Fruit fly (Drosophila melanogaster) whole organism, embryonic: ENCODE measurements around the gene IntS14.

Source experiments
- Ada2b ChIP-seq: fragments of 200-800 bp; sonication (Bioruptor generic); IDR thresholded peaks from 2 replicates; pipeline ENCODE4 v1.3.6; 2022; ENCODE audit warnings: missing biosample characterization, missing genetic modification characterization
- BtbVII ChIP-seq: fragments of 200-800 bp; sonication (Bioruptor generic); optimal IDR thresholded peaks from 3 replicates; lab custom pipeline; 2017; ENCODE audit warnings: missing biosample characterization, mild to moderate bottlenecking, missing genetic modification characterization
- CG11093 ChIP-seq: fragments of 200-800 bp; sonication (Bioruptor generic); IDR thresholded peaks from 3 replicates; pipeline ENCODE4 v1.3.6; 2022; ENCODE audit warnings: missing biosample characterization, missing genetic modification characterization
- CG11456 ChIP-seq: fragments of 200-800 bp; sonication (Bioruptor generic); IDR thresholded peaks from 3 replicates; pipeline ENCODE4 v1.3.6; 2022; ENCODE audit warnings: missing biosample characterization, missing genetic modification characterization
- CG14667 ChIP-seq: fragments of 200-800 bp; sonication (Bioruptor generic); IDR thresholded peaks from 2 replicates; pipeline ENCODE4 v1.3.6; 2022; ENCODE audit warnings: missing biosample characterization, missing genetic modification characterization
- CG15696 ChIP-seq: fragments of 200-800 bp; sonication (Bioruptor generic); optimal IDR thresholded peaks from 2 replicates; lab custom pipeline; 2019; ENCODE audit warnings: missing biosample characterization, mild to moderate bottlenecking, missing genetic modification characterization, moderate library complexity
- CG17328 ChIP-seq: fragments of 200-800 bp; sonication (Bioruptor generic); IDR thresholded peaks from 2 replicates; pipeline ENCODE4 v1.3.6; 2022; ENCODE audit warnings: missing biosample characterization, missing genetic modification characterization
- CG17361 ChIP-seq: fragments of 200-800 bp; sonication (Bioruptor generic); IDR thresholded peaks from 3 replicates; pipeline ENCODE4 v1.3.6; 2022; ENCODE audit warnings: missing biosample characterization, missing genetic modification characterization
- CG17912 ChIP-seq: fragments of 200-800 bp; sonication (Bioruptor generic); optimal IDR thresholded peaks from 2 replicates; lab custom pipeline; 2018; ENCODE audit warnings: missing biosample characterization, mild to moderate bottlenecking, missing genetic modification characterization
- CG2116 ChIP-seq: fragments of 200-800 bp; sonication (Bioruptor generic); optimal IDR thresholded peaks from 3 replicates; lab custom pipeline; 2018; ENCODE audit warnings: missing biosample characterization, mild to moderate bottlenecking, missing genetic modification characterization
- CG2712 ChIP-seq: fragments of 200-800 bp; optimal IDR thresholded peaks from 3 replicates; lab custom pipeline; 2019; ENCODE audit warnings: missing biosample characterization, mild to moderate bottlenecking, missing genetic modification characterization, moderate library complexity
- CG31441 ChIP-seq: fragments of 200-800 bp; sonication (Bioruptor generic); IDR thresholded peaks from 2 replicates; pipeline ENCODE4 v1.3.6; 2022; ENCODE audit warnings: missing biosample characterization, missing genetic modification characterization
- CG34376 ChIP-seq: fragments of 200-800 bp; sonication (Bioruptor generic); optimal IDR thresholded peaks from 2 replicates; lab custom pipeline; 2018; ENCODE audit warnings: missing biosample characterization, mild to moderate bottlenecking, missing genetic modification characterization
- CG3838 ChIP-seq: fragments of 200-800 bp; sonication (Bioruptor generic); optimal IDR thresholded peaks from 3 replicates; lab custom pipeline; 2016; ENCODE audit warnings: missing biosample characterization, missing genetic modification characterization
- CG4282 ChIP-seq: fragments of 200-800 bp; sonication (Bioruptor generic); optimal IDR thresholded peaks from 2 replicates; lab custom pipeline; 2016; ENCODE audit warnings: missing biosample characterization, missing genetic modification characterization
- CG4617 ChIP-seq: fragments of 200-800 bp; sonication (Bioruptor generic); optimal IDR thresholded peaks from 3 replicates; lab custom pipeline; 2016; ENCODE audit warnings: missing biosample characterization, missing genetic modification characterization, borderline replicate concordance
- CG9437 ChIP-seq: fragments of 200-800 bp; sonication (Bioruptor generic); optimal IDR thresholded peaks from 2 replicates; lab custom pipeline; 2018; ENCODE audit warnings: missing biosample characterization, mild to moderate bottlenecking, missing genetic modification characterization
- CG9817 ChIP-seq: fragments of 200-800 bp; sonication (Bioruptor generic); optimal IDR thresholded peaks from 2 replicates; lab custom pipeline; 2018; ENCODE audit warnings: missing biosample characterization, mild to moderate bottlenecking, missing genetic modification characterization, moderate library complexity
- CG9876 ChIP-seq: fragments of 200-800 bp; sonication (Bioruptor generic); optimal IDR thresholded peaks from 2 replicates; lab custom pipeline; 2016; ENCODE audit warnings: missing biosample characterization, missing genetic modification characterization
- CrebB ChIP-seq: fragments of 200-800 bp; sonication (Bioruptor generic); optimal IDR thresholded peaks from 3 replicates; lab custom pipeline; 2018; ENCODE audit warnings: missing biosample characterization, mild to moderate bottlenecking, missing genetic modification characterization
- Doc3 ChIP-seq: fragments of 200-800 bp; sonication (Bioruptor generic); IDR thresholded peaks from 3 replicates; pipeline ENCODE4 v1.3.6; 2022; ENCODE audit warnings: missing biosample characterization, missing genetic modification characterization; ENCODE audit not compliant: partially characterized antibody
- Dref ChIP-seq: fragments of 200-800 bp; sonication (Bioruptor generic); IDR thresholded peaks from 2 replicates; pipeline ENCODE4 v1.3.6; 2022; ENCODE audit warnings: missing biosample characterization, missing genetic modification characterization
- Eip74EF ChIP-seq, 2 experiments: fragments of 200-800 bp in 1 of 2; fragments of >200 bp in 1 of 2; sonication (Bioruptor generic) in 1 of 2; optimal IDR thresholded peaks; 2 replicates each; lab custom pipeline; 2017 to 2019; ENCODE audit warnings: missing biosample characterization in 2 of 2, missing genetic modification characterization in 2 of 2, mild to moderate bottlenecking in 1 of 2, moderate library complexity in 1 of 2
- Gsc ChIP-seq: fragments of 200-800 bp; sonication (Bioruptor generic); IDR thresholded peaks from 2 replicates; pipeline ENCODE4 v1.3.6; 2022; ENCODE audit warnings: missing biosample characterization, missing genetic modification characterization
- H15 ChIP-seq: fragments of 200-800 bp; sonication (Bioruptor generic); IDR thresholded peaks from 3 replicates; pipeline ENCODE4 v1.3.6; 2022; ENCODE audit warnings: missing biosample characterization, missing genetic modification characterization
- Med ChIP-seq: fragments of 200-800 bp; sonication (Bioruptor generic); peaks from one replicate; lab custom pipeline; 2016; ENCODE audit warnings: missing biosample characterization, missing genetic modification characterization, mild to moderate bottlenecking, inconsistent platforms, moderate library complexity
- Myb ChIP-seq: fragments of 200-800 bp; sonication (Bioruptor generic); optimal IDR thresholded peaks from 2 replicates; lab custom pipeline; 2016; ENCODE audit warnings: missing biosample characterization, missing genetic modification characterization
- Rx ChIP-seq: fragments of 200-800 bp; sonication (Bioruptor generic); IDR thresholded peaks from 2 replicates; pipeline ENCODE4 v1.3.6; 2022; ENCODE audit warnings: missing biosample characterization, missing genetic modification characterization
- Tbp ChIP-seq: fragments of >200 bp; optimal IDR thresholded peaks from 2 replicates; lab custom pipeline; 2018; ENCODE audit warnings: missing biosample characterization, missing genetic modification characterization
- Usf ChIP-seq: fragments of 200-800 bp; sonication (Bioruptor generic); optimal IDR thresholded peaks from 2 replicates; lab custom pipeline; 2017; ENCODE audit warnings: missing genotype, missing biosample characterization, missing genetic modification characterization
- ab ChIP-seq: fragments of 200-800 bp; sonication (Bioruptor generic); optimal IDR thresholded peaks from 2 replicates; lab custom pipeline; 2016; ENCODE audit warnings: missing biosample characterization, missing genetic modification characterization
- bsh ChIP-seq, 2 experiments: fragments of 200-800 bp; sonication (Bioruptor generic); optimal IDR thresholded peaks; 2 replicates each; lab custom pipeline; 2017 to 2018; ENCODE audit warnings: mild to moderate bottlenecking in 2 of 2, missing biosample characterization in 2 of 2, missing genetic modification characterization in 2 of 2, moderate library complexity in 1 of 2
- btn ChIP-seq: fragments of 200-800 bp; sonication (Bioruptor generic); optimal IDR thresholded peaks from 2 replicates; lab custom pipeline; 2016; ENCODE audit warnings: missing biosample characterization, missing genetic modification characterization
- cato ChIP-seq: fragments of 200-800 bp; sonication (Bioruptor generic); optimal IDR thresholded peaks from 2 replicates; lab custom pipeline; 2016; ENCODE audit warnings: missing biosample characterization, missing genetic modification characterization, borderline replicate concordance
- chinmo ChIP-seq: fragments of 200-800 bp; sonication (Bioruptor generic); IDR thresholded peaks from 4 replicates; pipeline ENCODE4 v1.3.6; 2022; ENCODE audit warnings: missing biosample characterization, missing genetic modification characterization; ENCODE audit not compliant: partially characterized antibody
- chm ChIP-seq: fragments of 200-800 bp; sonication (Bioruptor generic); IDR thresholded peaks from 2 replicates; pipeline ENCODE4 v1.3.6; 2022; ENCODE audit warnings: missing biosample characterization, missing genetic modification characterization
- crp ChIP-seq, 2 experiments: fragments of 200-800 bp; sonication (Bioruptor generic); optimal IDR thresholded peaks; 2 replicates in 1 of 2; 3 replicates in 1 of 2; lab custom pipeline; 2017; ENCODE audit warnings: missing biosample characterization in 2 of 2, missing genetic modification characterization in 2 of 2, mild to moderate bottlenecking in 1 of 2, moderate library complexity in 1 of 2
- dysf ChIP-seq: fragments of 200-800 bp; sonication (Bioruptor generic); IDR thresholded peaks from 3 replicates; pipeline ENCODE4 v1.3.6; 2022; ENCODE audit warnings: missing biosample characterization, missing genetic modification characterization
- fd102C ChIP-seq: fragments of 200-800 bp; sonication (Bioruptor generic); optimal IDR thresholded peaks from 2 replicates; lab custom pipeline; 2018; ENCODE audit warnings: missing biosample characterization, mild to moderate bottlenecking, missing genetic modification characterization, moderate library complexity
- gcm ChIP-seq: fragments of 200-800 bp; sonication (Bioruptor generic); optimal IDR thresholded peaks from 2 replicates; lab custom pipeline; 2019; ENCODE audit warnings: missing biosample characterization, mild to moderate bottlenecking, missing genetic modification characterization, moderate library complexity
- ham ChIP-seq: fragments of 200-800 bp; sonication (Bioruptor generic); IDR thresholded peaks from 2 replicates; pipeline ENCODE4 v1.3.6; 2022; ENCODE audit warnings: missing biosample characterization, missing genetic modification characterization
- hth ChIP-seq: fragments of >200 bp; optimal IDR thresholded peaks from 2 replicates; lab custom pipeline; 2017; ENCODE audit warnings: inconsistent platforms
- lola ChIP-seq, 3 experiments: fragments of >200 bp in 2 of 3; fragments of 200-800 bp in 1 of 3; sonication (Bioruptor generic) in 1 of 3; optimal IDR thresholded peaks; 2 replicates each; lab custom pipeline; 2017 to 2019; ENCODE audit warnings: missing biosample characterization in 3 of 3, missing genetic modification characterization in 3 of 3, mild to moderate bottlenecking in 1 of 3, moderate library complexity in 1 of 3
- nerfin-2 ChIP-seq: fragments of 200-800 bp; sonication (Bioruptor generic); IDR thresholded peaks from 2 replicates; pipeline ENCODE4 v1.3.6; 2022; ENCODE audit warnings: missing biosample characterization, missing genetic modification characterization; ENCODE audit not compliant: partially characterized antibody
- pita ChIP-seq: fragments of 200-800 bp; sonication (Bioruptor generic); optimal IDR thresholded peaks from 2 replicates; lab custom pipeline; 2017; ENCODE audit warnings: missing biosample characterization, mild to moderate bottlenecking, missing genetic modification characterization
- ro ChIP-seq: fragments of 200-800 bp; sonication (Bioruptor generic); IDR thresholded peaks from 2 replicates; pipeline ENCODE4 v1.3.6; 2022; ENCODE audit warnings: missing biosample characterization, missing genetic modification characterization
- stwl ChIP-seq: fragments of 200-800 bp; sonication (Bioruptor generic); optimal IDR thresholded peaks from 3 replicates; lab custom pipeline; 2018; ENCODE audit warnings: missing biosample characterization, mild to moderate bottlenecking, missing genetic modification characterization, moderate library complexity
- unpg ChIP-seq: fragments of 200-800 bp; sonication (Bioruptor generic); optimal IDR thresholded peaks from 3 replicates; lab custom pipeline; 2018; ENCODE audit warnings: missing biosample characterization, mild to moderate bottlenecking, missing genetic modification characterization, moderate library complexity
- z ChIP-seq: fragments of 200-800 bp; sonication (Bioruptor generic); IDR thresholded peaks from 3 replicates; pipeline ENCODE4 v1.3.6; 2022; ENCODE audit warnings: missing biosample characterization, missing genetic modification characterization
- zen ChIP-seq: fragments of 200-800 bp; sonication (Bioruptor generic); optimal IDR thresholded peaks from 3 replicates; lab custom pipeline; 2018; ENCODE audit warnings: missing biosample characterization, mild to moderate bottlenecking, missing genetic modification characterization, moderate library complexity

The IntS14 gene

dm6 chr2L:1142730-1143281 is 21.4 kb upstream of the IntS14 start, which contains the start of gene MFS3:
TSS of gene MFS3 (plus strand) at chr2L:1143201.
- TF ChIP-seq CG17912 (GFP tag; lab: Kevin White, UChicago) (no peak), CG17361 (peak; percentile 22; the same call in 1 of the 3 replicates), chm (GFP tag; lab: Robert Waterston, UW) (no peak), CG4617 (no peak), unpg (GFP tag; lab: Kevin White, UChicago) (no peak), CG3838 (GFP tag; lab: Kevin White, UChicago) (no peak), fd102C (no peak), CrebB (tag; lab: Kevin White, UChicago) (peak; percentile 33), CG11456 (no peak), Tbp (GFP tag; lab: Kevin White, UChicago) (no peak), CG11093 (GFP tag; lab: Robert Waterston, UW) (no peak), zen (tag; lab: Kevin White, UChicago) (no peak), cato (GFP tag; lab: Kevin White, UChicago) (no peak), bsh (GFP tag; optimal IDR thresholded peaks at IDR 0.05; lab: Kevin White, UChicago) (no peak), z (GFP tag; lab: Robert Waterston, UW) (0 out of 3 replicates have a peak, but pooled peaks have one; percentile 12), Dref (GFP tag; lab: Robert Waterston, UW) (0 out of 2 replicates have a peak, but pooled peaks have one; percentile 29), dysf (GFP tag; lab: Robert Waterston, UW) (0 out of 3 replicates have a peak, but pooled peaks have one; percentile 22), CG14667 (GFP tag; lab: Robert Waterston, UW) (no peak), Myb (peak; percentile 36), CG15696 (tag; lab: Kevin White, UChicago) (no peak), ro (GFP tag; lab: Robert Waterston, UW) (no peak), CG9437 (no peak), CG2116 (peak; percentile 33), Usf (GFP tag; lab: Kevin White, UChicago) (no peak), Doc3 (GFP tag; lab: Robert Waterston, UW) (no peak), lola (GFP tag; optimal IDR thresholded peaks at IDR 0.05; lab: Kevin White, UChicago) (no peak), gcm (GFP tag; lab: Kevin White, UChicago) (peak; percentile 9), Ada2b (no peak), nerfin-2 (GFP tag; lab: Robert Waterston, UW) (no peak), CG9817 (tag; lab: Kevin White, UChicago) (no peak), Eip74EF (GFP tag; optimal IDR thresholded peaks at IDR 0.05; lab: Kevin White, UChicago) (peak in 1 of 2 experiments; percentile 23), hth (lab: Kevin White, UChicago) (no peak), BtbVII (no peak), CG31441 (GFP tag; lab: Robert Waterston, UW) (no peak), pita (peak; percentile 66), ham (GFP tag; lab: Robert Waterston, UW) (no peak), ab (GFP tag; lab: Kevin White, UChicago) (no peak), CG9876 (GFP tag; lab: Kevin White, UChicago) (no peak), crp (GFP tag; optimal IDR thresholded peaks at IDR 0.05; lab: Kevin White, UChicago) (peak in 1 of 2 experiments; percentile 4), btn (GFP tag; lab: Kevin White, UChicago) (no peak), CG2712 (no peak), CG17328 (no peak), chinmo (GFP tag; lab: Robert Waterston, UW) (peak; percentile 95), CG4282 (no peak), H15 (no peak), stwl (tag; lab: Kevin White, UChicago) (peak; percentile 54), CG34376 (GFP tag; lab: Kevin White, UChicago) (peak; percentile 24), Rx (no peak), Gsc (GFP tag; lab: Robert Waterston, UW) (no peak), Med (GFP tag; lab: Kevin White, UChicago) (peak; percentile 65)
